Worm (Caenorhabditis elegans): ENCODE results near the gene bath-29.

Gene bath-29

ce11 chrII:3376789-3377188 lies 28.4 kb downstream of the bath-29 start, which contains the start of gene bath-9:
Gene bath-9, plus strand, starts transcription at chrII:3377089.
- TF ChIP-seq med-1 (GFP tag; optimal IDR thresholded peaks at IDR 0.05; ENCODE audit: insufficient read depth): no peak
- no peak for TF ChIP-seq ztf-23 (GFP tag; IDR thresholded peaks at IDR 0.05)
- TF ChIP-seq cog-1 (tag; optimal IDR thresholded peaks at IDR 0.05): no peak
- no peak for TF ChIP-seq T22C8.4 (GFP tag; IDR thresholded peaks at IDR 0.05)
- TF ChIP-seq ztf-29 (GFP tag; IDR thresholded peaks at IDR 0.05): no peak
- TF ChIP-seq ref-1 (GFP tag; conservative IDR thresholded peaks at IDR 0.05): no peak
- TF ChIP-seq klf-2 (GFP tag; conservative IDR thresholded peaks at IDR 0.05): no peak
- no peak for TF ChIP-seq flt-1 (GFP tag; IDR thresholded peaks at IDR 0.05)
- no peak for TF ChIP-seq tab-1 (GFP tag; IDR thresholded peaks at IDR 0.05)

- TF ChIP-seq klf-2 (GFP tag; conservative IDR thresholded peaks at IDR 0.05): no peak
- no peak for TF ChIP-seq T22C8.4 (GFP tag; IDR thresholded peaks at IDR 0.05)
- no peak for TF ChIP-seq tab-1 (GFP tag; IDR thresholded peaks at IDR 0.05)
- TF ChIP-seq flt-1 (GFP tag; IDR thresholded peaks at IDR 0.05): no peak
- TF ChIP-seq ref-1 (GFP tag; conservative IDR thresholded peaks at IDR 0.05): no peak
- no peak for TF ChIP-seq med-1 (GFP tag; optimal IDR thresholded peaks at IDR 0.05; ENCODE audit: insufficient read depth)
- TF ChIP-seq ztf-23 (GFP tag; IDR thresholded peaks at IDR 0.05): no peak
- TF ChIP-seq cog-1 (tag; optimal IDR thresholded peaks at IDR 0.05): no peak
- no peak for TF ChIP-seq ztf-29 (GFP tag; IDR thresholded peaks at IDR 0.05)
These were observed 29.9 kb downstream of the bath-29 start, which contains the start of gene Y49F6C.2 for ce11 chrII:3378275-3378674. Gene Y49F6C.2, plus strand, starts transcription at chrII:3378575.

- TF ChIP-seq tab-1 (GFP tag; IDR thresholded peaks at IDR 0.05): no peak
- no peak for TF ChIP-seq med-1 (GFP tag; optimal IDR thresholded peaks at IDR 0.05; ENCODE audit: insufficient read depth)
- TF ChIP-seq klf-2 (GFP tag; conservative IDR thresholded peaks at IDR 0.05): no peak
- no peak for TF ChIP-seq cog-1 (tag; optimal IDR thresholded peaks at IDR 0.05)
- no peak for TF ChIP-seq T22C8.4 (GFP tag; IDR thresholded peaks at IDR 0.05)
These were observed 33.1 kb downstream of the bath-29 start, which contains the start of gene T06D4.1 for ce11 chrII:3381510-3381909. Gene T06D4.1, plus strand, starts transcription at chrII:3381830.

ce11 chrII:3383116-3383515 lies 34.8 kb downstream of the bath-29 start:
- no peak for TF ChIP-seq ref-1 (GFP tag; conservative IDR thresholded peaks at IDR 0.05)

ce11 chrII:3385736-3386135 lies 37.4 kb downstream of the bath-29 start, which contains the start of gene T06D4.2:
Gene T06D4.2, minus strand, starts transcription at chrII:3385905.
- no peak for TF ChIP-seq klf-2 (GFP tag; conservative IDR thresholded peaks at IDR 0.05)
- no peak for TF ChIP-seq med-1 (GFP tag; optimal IDR thresholded peaks at IDR 0.05; ENCODE audit: insufficient read depth)
- TF ChIP-seq flt-1 (GFP tag; IDR thresholded peaks at IDR 0.05): no peak
- TF ChIP-seq tab-1 (GFP tag; IDR thresholded peaks at IDR 0.05): no peak
- no peak for TF ChIP-seq ztf-29 (GFP tag; IDR thresholded peaks at IDR 0.05)
- TF ChIP-seq ztf-23 (GFP tag; IDR thresholded peaks at IDR 0.05): no peak
- no peak for TF ChIP-seq T22C8.4 (GFP tag; IDR thresholded peaks at IDR 0.05)
- no peak for TF ChIP-seq ref-1 (GFP tag; conservative IDR thresholded peaks at IDR 0.05)
- TF ChIP-seq cog-1 (tag; optimal IDR thresholded peaks at IDR 0.05): no peak

- TF ChIP-seq T22C8.4 (GFP tag; IDR thresholded peaks at IDR 0.05): no peak
These were observed 39.1 kb downstream of the bath-29 start, which contains the start of gene T06D4.6 for ce11 chrII:3387503-3387902. Gene T06D4.6, minus strand, starts transcription at chrII:3387603.

ce11 chrII:3395484-3395883 lies 47.1 kb downstream of the bath-29 start, which contains the start of gene nep-20:
Gene nep-20, minus strand, starts transcription at chrII:3395584.
- TF ChIP-seq T22C8.4 (GFP tag; IDR thresholded peaks at IDR 0.05) (no peak), ztf-23 (GFP tag; IDR thresholded peaks at IDR 0.05) (no peak), ztf-29 (GFP tag; IDR thresholded peaks at IDR 0.05) (no peak), klf-2 (GFP tag; conservative IDR thresholded peaks at IDR 0.05) (no peak), med-1 (GFP tag; optimal IDR thresholded peaks at IDR 0.05; ENCODE audit: insufficient read depth) (no peak), flt-1 (GFP tag; IDR thresholded peaks at IDR 0.05) (no peak), cog-1 (tag; optimal IDR thresholded peaks at IDR 0.05) (no peak), ref-1 (GFP tag; conservative IDR thresholded peaks at IDR 0.05) (no peak), tab-1 (GFP tag; IDR thresholded peaks at IDR 0.05) (no peak)

- TF ChIP-seq ztf-29 (GFP tag; IDR thresholded peaks at IDR 0.05): no peak
- no peak for TF ChIP-seq cog-1 (tag; optimal IDR thresholded peaks at IDR 0.05)
- TF ChIP-seq T22C8.4 (GFP tag; IDR thresholded peaks at IDR 0.05): no peak
- TF ChIP-seq ref-1 (GFP tag; conservative IDR thresholded peaks at IDR 0.05): no peak
- TF ChIP-seq flt-1 (GFP tag; IDR thresholded peaks at IDR 0.05): no peak
- no peak for TF ChIP-seq tab-1 (GFP tag; IDR thresholded peaks at IDR 0.05)
- no peak for TF ChIP-seq ztf-23 (GFP tag; IDR thresholded peaks at IDR 0.05)
- no peak for TF ChIP-seq med-1 (GFP tag; optimal IDR thresholded peaks at IDR 0.05; ENCODE audit: insufficient read depth)
- TF ChIP-seq klf-2 (GFP tag; conservative IDR thresholded peaks at IDR 0.05): no peak
These were observed 50.9 kb downstream of the bath-29 start, which contains the start of gene nep-9 for ce11 chrII:3399212-3399611. Gene nep-9, minus strand, starts transcription at chrII:3399312.

- TF ChIP-seq med-1 (GFP tag; optimal IDR thresholded peaks at IDR 0.05; ENCODE audit: insufficient read depth) (no peak), ztf-23 (GFP tag; IDR thresholded peaks at IDR 0.05) (no peak), tab-1 (GFP tag; IDR thresholded peaks at IDR 0.05) (no peak), T22C8.4 (GFP tag; IDR thresholded peaks at IDR 0.05) (no peak), klf-2 (GFP tag; conservative IDR thresholded peaks at IDR 0.05) (no peak), flt-1 (GFP tag; IDR thresholded peaks at IDR 0.05) (no peak), ztf-29 (GFP tag; IDR thresholded peaks at IDR 0.05) (no peak), ref-1 (GFP tag; conservative IDR thresholded peaks at IDR 0.05) (no peak), cog-1 (tag; optimal IDR thresholded peaks at IDR 0.05) (no peak)
These were observed 54.5 kb downstream of the bath-29 start, which contains the start of gene nep-10 for ce11 chrII:3402854-3403253. Gene nep-10, minus strand, starts transcription at chrII:3402954.

- TF ChIP-seq ztf-23 (GFP tag; IDR thresholded peaks at IDR 0.05) (no peak), T22C8.4 (GFP tag; IDR thresholded peaks at IDR 0.05) (no peak), ref-1 (GFP tag; conservative IDR thresholded peaks at IDR 0.05) (no peak), med-1 (GFP tag; optimal IDR thresholded peaks at IDR 0.05; ENCODE audit: insufficient read depth) (no peak), cog-1 (tag; optimal IDR thresholded peaks at IDR 0.05) (no peak), ztf-29 (GFP tag; IDR thresholded peaks at IDR 0.05) (no peak), flt-1 (GFP tag; IDR thresholded peaks at IDR 0.05) (no peak)
These were observed 55.2 kb downstream of the bath-29 start, which contains the start of gene nep-8 for ce11 chrII:3403535-3403934. Gene nep-8, plus strand, starts transcription at chrII:3403835.
